Worm (Caenorhabditis elegans): ENCODE measurements around the gene clec-153.

clec-153 gene

ce11 chrIII:4587177-4587576 is 47.9 kb upstream of the clec-153 start, which contains the start of the genes F35G12.7 and smc-4 (continued):
- peak; percentile 6 for TF ChIP-seq unc-86 (tag; optimal IDR thresholded peaks at IDR 0.05)
- TF ChIP-seq rnt-1 (tag; optimal IDR thresholded peaks at IDR 0.05): peak; percentile 69
- TF ChIP-seq ceh-82 (tag; optimal IDR thresholded peaks at IDR 0.05): peak in 2 of 3 experiments; percentile 35 to 47
- no peak for TF ChIP-seq nhr-12 (tag; optimal IDR thresholded peaks at IDR 0.05)
- no peak for TF ChIP-seq hpl-2 (GFP tag; optimal IDR thresholded peaks at IDR 0.05)
- no peak for TF ChIP-seq unc-98 (GFP tag; IDR thresholded peaks at IDR 0.05)
- TF ChIP-seq C04F5.9 (tag; optimal IDR thresholded peaks at IDR 0.05): peak; percentile 48
- TF ChIP-seq pqm-1 (tag; optimal IDR thresholded peaks at IDR 0.05): no peak
- TF ChIP-seq elt-3 (tag; optimal IDR thresholded peaks at IDR 0.05): no peak
- TF ChIP-seq aly-2 (tag; optimal IDR thresholded peaks at IDR 0.05): no peak
- TF ChIP-seq elt-2 (tag; optimal IDR thresholded peaks at IDR 0.05): no peak
- TF ChIP-seq tlp-1 (tag; optimal IDR thresholded peaks at IDR 0.05): no peak
- no peak for TF ChIP-seq egl-27 (tag; optimal IDR thresholded peaks at IDR 0.05)
- peak; percentile 41; the same call in 1 of the 2 replicates for TF ChIP-seq mab-9 (GFP tag; IDR thresholded peaks at IDR 0.05)
- TF ChIP-seq nhr-11 (tag; optimal IDR thresholded peaks at IDR 0.05): no peak
- TF ChIP-seq dpl-1 (GFP tag; optimal IDR thresholded peaks at IDR 0.05): peak; percentile 86 to 91 (median 91)
- TF ChIP-seq pax-3 (tag; optimal IDR thresholded peaks at IDR 0.05): no peak
- TF ChIP-seq ets-5 (GFP tag; IDR thresholded peaks at IDR 0.05): no peak
- TF ChIP-seq lin-39 (tag; optimal IDR thresholded peaks at IDR 0.05): peak; percentile 15
- no peak for TF ChIP-seq unc-62 (GFP tag; optimal IDR thresholded peaks at IDR 0.05)
- peak in 1 of 2 experiments; percentile 17 for TF ChIP-seq ztf-11 (tag; optimal IDR thresholded peaks at IDR 0.05)
- TF ChIP-seq grh-1 (GFP tag; IDR thresholded peaks at IDR 0.05): peak; percentile 33; the same call in 1 of the 2 replicates
- TF ChIP-seq aha-1 (tag; optimal IDR thresholded peaks at IDR 0.05): no peak
- TF ChIP-seq mef-2 (tag; optimal IDR thresholded peaks at IDR 0.05): no peak
- peak; percentile 35 for TF ChIP-seq lin-15B (tag; optimal IDR thresholded peaks at IDR 0.05)
- peak; percentile 71 for TF ChIP-seq unc-130 (tag; optimal IDR thresholded peaks at IDR 0.05)
- no peak for TF ChIP-seq efl-3 (GFP tag; optimal IDR thresholded peaks at IDR 0.05)
- TF ChIP-seq fkh-10 (GFP tag; optimal IDR thresholded peaks at IDR 0.05): no peak
- peak; percentile 81 to 89 for TF ChIP-seq efl-1 (optimal IDR thresholded peaks at IDR 0.05)
- TF ChIP-seq efl-1 (GFP tag; optimal IDR thresholded peaks at IDR 0.05 in 1 of 2): peak; percentile 89 to 99
- TF ChIP-seq nhr-84 (tag; optimal IDR thresholded peaks at IDR 0.05): no peak
- TF ChIP-seq ceh-8 (GFP tag; optimal IDR thresholded peaks at IDR 0.05): peak; percentile 34
- TF ChIP-seq fkh-4 (tag; optimal IDR thresholded peaks at IDR 0.05; ENCODE audit: borderline replicate concordance): no peak
- TF ChIP-seq ama-1 (optimal IDR thresholded peaks at IDR 0.05): no peak
- TF ChIP-seq nhr-20 (tag; optimal IDR thresholded peaks at IDR 0.05): peak; percentile 61
- TF ChIP-seq pag-3 (tag; optimal IDR thresholded peaks at IDR 0.05; ENCODE audit: borderline replicate concordance, insufficient read depth): no peak
- peak; percentile 4 for TF ChIP-seq lin-13 (GFP tag; optimal IDR thresholded peaks at IDR 0.05)
- TF ChIP-seq ztf-4 (tag; optimal IDR thresholded peaks at IDR 0.05): peak; percentile 26

ce11 chrIII:4593098-4593697 is 41.8 kb upstream of the clec-153 start, which contains the start of gene erh-2:
Gene erh-2 (plus strand): TSS chrIII:4593231.
- no peak for TF ChIP-seq jun-1 (tag; optimal IDR thresholded peaks at IDR 0.05)
- peak; percentile 62 for TF ChIP-seq nhr-85 (tag)
- TF ChIP-seq nhr-77 (tag; optimal IDR thresholded peaks at IDR 0.05): no peak

- peak; percentile 52 for TF ChIP-seq nhr-85 (tag)
- no peak for TF ChIP-seq tlp-1 (tag; optimal IDR thresholded peaks at IDR 0.05)
Observed at ce11 chrIII:4594324-4594723, 40.7 kb upstream of the clec-153 start, which contains the start of gene apc-11. Gene apc-11 (minus strand): TSS chrIII:4594424.

All from whole organism, L1 larva.